Fruit fly (Drosophila melanogaster) whole organism, embryonic: ENCODE data around the gene CG10512.

Experiments used
- Adf1 ChIP-seq: fragments of 200-800 bp; sonication (Bioruptor generic); IDR thresholded peaks from 2 replicates; pipeline ENCODE4 v1.3.6; 2022; ENCODE audit warnings: missing biosample characterization, missing genetic modification characterization
- Aef1 ChIP-seq: fragments of 200-800 bp; sonication (Bioruptor generic); IDR thresholded peaks from 3 replicates; pipeline ENCODE4 v1.3.6; 2022; ENCODE audit warnings: missing biosample characterization, missing genetic modification characterization
- Asciz ChIP-seq: fragments of 200-800 bp; sonication (Bioruptor generic); optimal IDR thresholded peaks from 2 replicates; lab custom pipeline; 2017; ENCODE audit warnings: missing biosample characterization, mild to moderate bottlenecking, missing genetic modification characterization, missing genetic modification reagents
- Atf6 ChIP-seq: fragments of 200-800 bp; sonication (Bioruptor generic); IDR thresholded peaks from 2 replicates; pipeline ENCODE4 v1.3.6; 2022; ENCODE audit warnings: missing biosample characterization, missing genetic modification characterization
- Bgb ChIP-seq: fragments of 200-800 bp; sonication (Bioruptor generic); IDR thresholded peaks from 2 replicates; pipeline ENCODE4 v1.3.6; 2022; ENCODE audit warnings: missing biosample characterization, missing genetic modification characterization; ENCODE audit not compliant: partially characterized antibody
- Blimp-1 ChIP-seq: fragments of 200-800 bp; sonication (Bioruptor generic); optimal IDR thresholded peaks from 3 replicates; lab custom pipeline; 2018; ENCODE audit warnings: missing biosample characterization, missing genetic modification characterization, mild to moderate bottlenecking, moderate library complexity, missing genetic modification reagents
- CG12769 ChIP-seq: fragments of 200-800 bp; sonication (Bioruptor generic); optimal IDR thresholded peaks from 2 replicates; lab custom pipeline; 2019; ENCODE audit warnings: missing biosample characterization, mild to moderate bottlenecking, missing genetic modification characterization, moderate library complexity
- CG1529 ChIP-seq: fragments of 200-800 bp; sonication (Bioruptor generic); optimal IDR thresholded peaks from 3 replicates; lab custom pipeline; 2018; ENCODE audit warnings: missing biosample characterization, missing genetic modification characterization
- CG2875 ChIP-seq: fragments of 200-800 bp; sonication (Bioruptor generic); optimal IDR thresholded peaks from 2 replicates; lab custom pipeline; 2017; ENCODE audit warnings: missing biosample characterization, mild to moderate bottlenecking, missing genetic modification characterization, missing genetic modification reagents
- CG32532 ChIP-seq: fragments of 200-800 bp; sonication (Bioruptor generic); IDR thresholded peaks from 2 replicates; pipeline ENCODE4 v1.3.6; 2022; ENCODE audit warnings: missing biosample characterization, missing genetic modification characterization
- CG3281 ChIP-seq: fragments of 200-800 bp; sonication (Bioruptor generic); optimal IDR thresholded peaks from 3 replicates; lab custom pipeline; 2017; ENCODE audit warnings: missing biosample characterization, mild to moderate bottlenecking, missing genetic modification characterization
- CG42726 ChIP-seq: fragments of 200-800 bp; sonication (Bioruptor generic); IDR thresholded peaks from 2 replicates; pipeline ENCODE4 v1.3.6; 2022; ENCODE audit warnings: missing biosample characterization, missing genetic modification characterization; ENCODE audit not compliant: partially characterized antibody
- CG4282 ChIP-seq: fragments of 200-800 bp; sonication (Bioruptor generic); optimal IDR thresholded peaks from 2 replicates; lab custom pipeline; 2016; ENCODE audit warnings: missing biosample characterization, missing genetic modification characterization
- CG4730 ChIP-seq: fragments of 200-800 bp; sonication (Bioruptor generic); IDR thresholded peaks from 2 replicates; pipeline ENCODE4 v1.3.6; 2022; ENCODE audit warnings: missing biosample characterization, missing genetic modification characterization
- CG6791 ChIP-seq: fragments of 200-800 bp; sonication (Bioruptor generic); IDR thresholded peaks from 3 replicates; pipeline ENCODE4 v1.3.6; 2022; ENCODE audit warnings: missing biosample characterization, missing genetic modification characterization; ENCODE audit not compliant: partially characterized antibody
- CG7839 ChIP-seq: fragments of 200-800 bp; sonication (Bioruptor generic); optimal IDR thresholded peaks from 3 replicates; lab custom pipeline; 2018; ENCODE audit warnings: missing biosample characterization, mild to moderate bottlenecking, missing genetic modification characterization, moderate library complexity
- CG9437 ChIP-seq: fragments of 200-800 bp; sonication (Bioruptor generic); optimal IDR thresholded peaks from 2 replicates; lab custom pipeline; 2018; ENCODE audit warnings: missing biosample characterization, mild to moderate bottlenecking, missing genetic modification characterization
- Dll ChIP-seq: fragments of 200-800 bp; sonication (Bioruptor generic); IDR thresholded peaks from 4 replicates; pipeline ENCODE4 v1.3.6; 2022; ENCODE audit warnings: missing biosample characterization, missing genetic modification characterization; ENCODE audit not compliant: partially characterized antibody
- Drgx ChIP-seq: fragments of 200-800 bp; sonication (Bioruptor generic); IDR thresholded peaks from 2 replicates; pipeline ENCODE4 v1.3.6; 2022; ENCODE audit warnings: missing biosample characterization, missing genetic modification characterization
- Eip74EF ChIP-seq, 2 experiments: fragments of 200-800 bp in 1 of 2; fragments of >200 bp in 1 of 2; sonication (Bioruptor generic) in 1 of 2; optimal IDR thresholded peaks; 2 replicates each; lab custom pipeline; 2017 to 2019; ENCODE audit warnings: missing biosample characterization in 2 of 2, missing genetic modification characterization in 2 of 2, mild to moderate bottlenecking in 1 of 2, moderate library complexity in 1 of 2
- Ets65A ChIP-seq: fragments of 200-800 bp; sonication (Bioruptor generic); peaks from one replicate; lab custom pipeline; 2016; ENCODE audit warnings: missing biosample characterization, missing genetic modification characterization
- HLHmδ ChIP-seq: fragments of 200-800 bp; sonication (Bioruptor generic); optimal IDR thresholded peaks from 2 replicates; lab custom pipeline; 2018; ENCODE audit warnings: missing biosample characterization, mild to moderate bottlenecking, missing genetic modification characterization, moderate library complexity
- Meics ChIP-seq: fragments of 200-800 bp; sonication (Bioruptor generic); optimal IDR thresholded peaks from 2 replicates; lab custom pipeline; 2017; ENCODE audit warnings: missing biosample characterization, mild to moderate bottlenecking, missing genetic modification characterization
- NFAT ChIP-seq: fragments of 200-800 bp; sonication (Bioruptor generic); IDR thresholded peaks from 2 replicates; pipeline ENCODE4 v1.3.6; 2022; ENCODE audit warnings: missing biosample characterization, missing genetic modification characterization
- Nf-YB ChIP-seq: fragments of 200-800 bp; sonication (Bioruptor generic); optimal IDR thresholded peaks from 3 replicates; lab custom pipeline; 2019; ENCODE audit warnings: missing biosample characterization, mild to moderate bottlenecking, missing genetic modification characterization, moderate library complexity
- Scr ChIP-seq: fragments of 200-800 bp; sonication (Bioruptor generic); IDR thresholded peaks from 2 replicates; pipeline ENCODE4 v1.3.6; 2022; ENCODE audit warnings: missing biosample characterization, missing genetic modification characterization; ENCODE audit not compliant: partially characterized antibody
- Six4 ChIP-seq: fragments of 200-800 bp; sonication (Bioruptor generic); optimal IDR thresholded peaks from 2 replicates; lab custom pipeline; 2016; ENCODE audit warnings: missing biosample characterization, missing genetic modification characterization
- Vsx1 ChIP-seq: fragments of 200-800 bp; sonication (Bioruptor generic); optimal IDR thresholded peaks from 2 replicates; lab custom pipeline; 2017; ENCODE audit warnings: missing biosample characterization, mild to moderate bottlenecking, missing genetic modification characterization, missing genetic modification reagents
- bowl ChIP-seq: fragments of 200-800 bp; sonication (Bioruptor generic); IDR thresholded peaks from 2 replicates; pipeline ENCODE4 v1.3.6; 2022; ENCODE audit warnings: missing biosample characterization, missing genetic modification characterization
- bsh ChIP-seq, 2 experiments: fragments of 200-800 bp; sonication (Bioruptor generic); optimal IDR thresholded peaks; 2 replicates each; lab custom pipeline; 2017 to 2018; ENCODE audit warnings: mild to moderate bottlenecking in 2 of 2, missing biosample characterization in 2 of 2, missing genetic modification characterization in 2 of 2, moderate library complexity in 1 of 2
- fu2 ChIP-seq: fragments of 200-800 bp; sonication (Bioruptor generic); optimal IDR thresholded peaks from 2 replicates; lab custom pipeline; 2016; ENCODE audit warnings: missing biosample characterization, missing genetic modification characterization
- gcm2 ChIP-seq: fragments of 200-800 bp; sonication (Bioruptor generic); optimal IDR thresholded peaks from 2 replicates; lab custom pipeline; 2016; ENCODE audit warnings: missing biosample characterization, missing genetic modification characterization
- hth ChIP-seq: fragments of >200 bp; optimal IDR thresholded peaks from 2 replicates; lab custom pipeline; 2017; ENCODE audit warnings: inconsistent platforms
- nerfin-1 ChIP-seq: fragments of 200-800 bp; sonication (Bioruptor generic); optimal IDR thresholded peaks from 3 replicates; lab custom pipeline; 2019; ENCODE audit warnings: missing biosample characterization, mild to moderate bottlenecking, missing genetic modification characterization, moderate library complexity
- nom ChIP-seq: fragments of 200-800 bp; sonication (Bioruptor generic); optimal IDR thresholded peaks from 2 replicates; lab custom pipeline; 2017; ENCODE audit warnings: missing biosample characterization, missing genetic modification characterization, mild to moderate bottlenecking, moderate library complexity, missing genetic modification reagents
- oc ChIP-seq: fragments of 200-800 bp; sonication (Bioruptor generic); optimal IDR thresholded peaks from 2 replicates; lab custom pipeline; 2018; ENCODE audit warnings: missing biosample characterization, mild to moderate bottlenecking, missing genetic modification characterization, moderate library complexity
- odd ChIP-seq: fragments of 200-800 bp; sonication (Bioruptor generic); optimal IDR thresholded peaks from 2 replicates; lab custom pipeline; 2017; ENCODE audit warnings: missing biosample characterization, mild to moderate bottlenecking, missing genetic modification characterization
- psq ChIP-seq: fragments of 200-800 bp; sonication (Bioruptor generic); optimal IDR thresholded peaks from 2 replicates; lab custom pipeline; 2017; ENCODE audit warnings: missing biosample characterization, missing genetic modification characterization
- rib ChIP-seq: fragments of 200-800 bp; sonication (Bioruptor generic); IDR thresholded peaks from 2 replicates; pipeline ENCODE4 v1.3.6; 2022; ENCODE audit warnings: missing biosample characterization, missing genetic modification characterization
- ro ChIP-seq: fragments of 200-800 bp; sonication (Bioruptor generic); IDR thresholded peaks from 2 replicates; pipeline ENCODE4 v1.3.6; 2022; ENCODE audit warnings: missing biosample characterization, missing genetic modification characterization
- sens ChIP-seq: fragments of 200-800 bp; sonication (Bioruptor generic); peaks from one replicate; lab custom pipeline; 2016; ENCODE audit warnings: missing biosample characterization, missing genetic modification characterization
- ttk ChIP-seq: fragments of 200-800 bp; sonication (Bioruptor generic); IDR thresholded peaks from 2 replicates; pipeline ENCODE4 v2.1.2; 2022; ENCODE audit warnings: missing biosample characterization, missing genetic modification characterization
- wdn ChIP-seq: fragments of 200-800 bp; sonication (Bioruptor generic); IDR thresholded peaks from 2 replicates; pipeline ENCODE4 v1.3.6; 2022; ENCODE audit warnings: missing biosample characterization, missing genetic modification characterization
- zen2 ChIP-seq: fragments of 200-800 bp; sonication (Bioruptor generic); IDR thresholded peaks from 3 replicates; pipeline ENCODE4 v1.3.6; 2022; ENCODE audit warnings: missing biosample characterization, missing genetic modification characterization; ENCODE audit not compliant: partially characterized antibody

The CG10512 gene

dm6 chr3L:21236959-21237551 lies 34.3 kb downstream of the CG10512 start:
- TF ChIP-seq bsh (GFP tag; optimal IDR thresholded peaks at IDR 0.05; lab: Kevin White, UChicago): peak in 1 of 2 experiments; percentile 86
- TF ChIP-seq Drgx: peak; percentile 78
- TF ChIP-seq nerfin-1 (tag; lab: Kevin White, UChicago): no peak
- TF ChIP-seq Ets65A (GFP tag; lab: Kevin White, UChicago): peak; percentile 14
- TF ChIP-seq CG4730 (GFP tag; lab: Robert Waterston, UW): 0 out of 2 replicates have a peak, but pooled peaks have one; percentile 7

dm6 chr3L:21238377-21238776 lies 35.7 kb downstream of the CG10512 start:
- TF ChIP-seq Drgx (0 out of 2 replicates have a peak, but pooled peaks have one; percentile 9), Ets65A (GFP tag; lab: Kevin White, UChicago) (peak; percentile 59), CG1529 (no peak), CG9437 (GFP tag; lab: Kevin White, UChicago) (no peak), CG7839 (no peak), ttk (GFP tag; lab: Robert Waterston, UW) (no peak), Bgb (no peak)

dm6 chr3L:21239999-21240509 lies 37.3 kb downstream of the CG10512 start:
- peak; percentile 75 for TF ChIP-seq Nf-YB (GFP tag; lab: Kevin White, UChicago)
- TF ChIP-seq Six4 (GFP tag; lab: Kevin White, UChicago): no peak
- no peak for TF ChIP-seq CG6791 (GFP tag; lab: Robert Waterston, UW)
- no peak for TF ChIP-seq gcm2 (GFP tag; lab: Kevin White, UChicago)
- TF ChIP-seq CG3281: no peak
- peak; percentile 31; the same call in 1 of the 2 replicates for TF ChIP-seq Scr (GFP tag; lab: Robert Waterston, UW)
- TF ChIP-seq CG2875 (GFP tag; lab: Kevin White, UChicago): peak; percentile 29
- TF ChIP-seq NFAT (GFP tag; lab: Robert Waterston, UW): no peak
- 0 out of 4 replicates have a peak, but pooled peaks have one; percentile 43 for TF ChIP-seq Dll (GFP tag; lab: Robert Waterston, UW)
- TF ChIP-seq odd: peak; percentile 25
- no peak for TF ChIP-seq wdn (GFP tag; lab: Robert Waterston, UW)
- no peak for TF ChIP-seq ro (GFP tag; lab: Robert Waterston, UW)
- TF ChIP-seq hth (lab: Kevin White, UChicago): no peak
- peak; percentile 5 for TF ChIP-seq Vsx1 (GFP tag; lab: Kevin White, UChicago)
- TF ChIP-seq HLHmδ (GFP tag; lab: Kevin White, UChicago): peak; percentile 4
- peak; percentile 46; the same call in 1 of the 2 replicates for TF ChIP-seq CG32532 (GFP tag; lab: Robert Waterston, UW)
- TF ChIP-seq Eip74EF (GFP tag; optimal IDR thresholded peaks at IDR 0.05; lab: Kevin White, UChicago): peak in 1 of 2 experiments; percentile 29
- TF ChIP-seq bowl (GFP tag; lab: Robert Waterston, UW): 0 out of 2 replicates have a peak, but pooled peaks have one; percentile 14
- TF ChIP-seq Drgx: peak; percentile 33; the same call in 1 of the 2 replicates
- 0 out of 2 replicates have a peak, but pooled peaks have one; percentile 18 for TF ChIP-seq rib (GFP tag; lab: Robert Waterston, UW)
- TF ChIP-seq Blimp-1 (GFP tag; lab: Kevin White, UChicago): peak; percentile 77
- peak; percentile 3 for TF ChIP-seq Asciz (GFP tag; lab: Kevin White, UChicago)
- 0 out of 2 replicates have a peak, but pooled peaks have one; percentile 28 for TF ChIP-seq Atf6 (GFP tag; lab: Robert Waterston, UW)
- peak; percentile 60 for TF ChIP-seq CG12769
- no peak for TF ChIP-seq fu2 (GFP tag; lab: Kevin White, UChicago)
- peak; percentile 73 for TF ChIP-seq CG42726 (GFP tag; lab: Robert Waterston, UW)
- peak; percentile 76; the same call in 2 of the 3 replicates for TF ChIP-seq zen2 (GFP tag; lab: Robert Waterston, UW)
- peak; percentile 56 for TF ChIP-seq oc (tag; lab: Kevin White, UChicago)
- TF ChIP-seq CG4282: no peak
- peak; percentile 61; the same call in 2 of the 3 replicates for TF ChIP-seq Aef1 (GFP tag; lab: Robert Waterston, UW)
- peak; percentile 100 for TF ChIP-seq Adf1
- peak; percentile 59 for TF ChIP-seq nom (GFP tag; lab: Kevin White, UChicago)
- peak; percentile 52; the same call in 1 of the 2 replicates for TF ChIP-seq Bgb
- peak; percentile 64 for TF ChIP-seq sens (GFP tag; lab: Kevin White, UChicago)
- peak; percentile 77 for TF ChIP-seq psq (GFP tag; lab: Kevin White, UChicago)
- TF ChIP-seq Meics: no peak
